Fruit fly (Drosophila melanogaster): ENCODE measurements around the gene CG6144.

Gene CG6144

DNA sequence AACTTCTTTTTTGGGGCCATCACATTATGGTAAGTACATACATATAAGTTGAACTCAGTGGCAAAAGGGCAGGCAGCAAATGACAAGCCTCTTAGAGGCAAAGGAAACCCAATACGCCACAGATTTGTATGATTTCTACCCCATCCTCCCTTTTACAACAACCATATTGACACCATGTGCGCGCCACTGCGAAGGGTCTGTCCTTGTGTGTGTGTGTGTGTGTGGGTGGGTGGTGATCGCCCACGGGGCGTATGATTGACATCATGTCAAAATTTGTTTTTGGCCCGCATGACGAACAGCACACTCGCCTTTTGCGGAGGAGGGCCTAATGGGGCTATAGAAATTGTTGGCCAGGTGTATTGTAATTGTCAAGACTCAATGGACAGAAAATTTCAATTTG is 11.1 kb downstream of the CG6144 start (continued):
- TF ChIP-seq Opbp (GFP tag; IDR thresholded peaks at IDR 0.05; ENCODE audit: partially characterized antibody): no peak
- TF ChIP-seq maf-S (GFP tag; optimal IDR thresholded peaks at IDR 0.05): no peak
- no peak for TF ChIP-seq CG3847 (GFP tag; IDR thresholded peaks at IDR 0.05)
- no peak for TF ChIP-seq Deaf1 (tag; optimal IDR thresholded peaks at IDR 0.05)
- TF ChIP-seq sc (optimal IDR thresholded peaks at IDR 0.05): no peak
- TF ChIP-seq sc (GFP tag; optimal IDR thresholded peaks at IDR 0.05): no peak
- TF ChIP-seq ttk (GFP tag; IDR thresholded peaks at IDR 0.05): no peak
- TF ChIP-seq klu (GFP tag; IDR thresholded peaks at IDR 0.05): no peak
- TF ChIP-seq Mrtf (GFP tag; IDR thresholded peaks at IDR 0.05): no peak
- no peak for TF ChIP-seq Nf-YA (GFP tag; IDR thresholded peaks at IDR 0.05)
- no peak for TF ChIP-seq bbx (GFP tag; IDR thresholded peaks at IDR 0.05; ENCODE audit: partially characterized antibody)
- TF ChIP-seq CG34422 (GFP tag; IDR thresholded peaks at IDR 0.05): no peak
- no peak for TF ChIP-seq CG9437 (GFP tag; optimal IDR thresholded peaks at IDR 0.05)
- TF ChIP-seq CG3995 (GFP tag; optimal IDR thresholded peaks at IDR 0.05): no peak
- no peak for TF ChIP-seq pros (GFP tag; optimal IDR thresholded peaks at IDR 0.05)
- TF ChIP-seq CoRest (tag; optimal IDR thresholded peaks at IDR 0.05): no peak
- no peak for TF ChIP-seq CG1603 (tag; optimal IDR thresholded peaks at IDR 0.05)
- TF ChIP-seq CG7963 (GFP tag; IDR thresholded peaks at IDR 0.05; ENCODE audit: partially characterized antibody): no peak
- TF ChIP-seq Sry-β (GFP tag; optimal IDR thresholded peaks at IDR 0.05): no peak
- TF ChIP-seq Chrac-16 (GFP tag; optimal IDR thresholded peaks at IDR 0.05): no peak
- TF ChIP-seq C15 (GFP tag; IDR thresholded peaks at IDR 0.05): no peak
- peak; percentile 15 for TF ChIP-seq CG12769 (tag; optimal IDR thresholded peaks at IDR 0.05)
- TF ChIP-seq chn (GFP tag; optimal IDR thresholded peaks at IDR 0.05): no peak
- TF ChIP-seq Usf (GFP tag; optimal IDR thresholded peaks at IDR 0.05): no peak
- peak; percentile 4 for TF ChIP-seq org-1 (GFP tag; optimal IDR thresholded peaks at IDR 0.05)
- TF ChIP-seq CG34376 (GFP tag; optimal IDR thresholded peaks at IDR 0.05): no peak
- TF ChIP-seq CG9876 (GFP tag; optimal IDR thresholded peaks at IDR 0.05): no peak
- no peak for TF ChIP-seq fd102C (GFP tag; optimal IDR thresholded peaks at IDR 0.05)
- peak; percentile 27 for TF ChIP-seq sd (tag; optimal IDR thresholded peaks at IDR 0.05)
- no peak for TF ChIP-seq Oli (tag; optimal IDR thresholded peaks at IDR 0.05)
- no peak for TF ChIP-seq Elba2 (GFP tag; optimal IDR thresholded peaks at IDR 0.05)
- no peak for TF ChIP-seq H15 (GFP tag; IDR thresholded peaks at IDR 0.05)
- TF ChIP-seq Dad (GFP tag; optimal IDR thresholded peaks at IDR 0.05): no peak
- TF ChIP-seq CG12299 (tag; optimal IDR thresholded peaks at IDR 0.05): no peak
- TF ChIP-seq Mad (GFP tag; optimal IDR thresholded peaks at IDR 0.05): no peak
- no peak for TF ChIP-seq slou (GFP tag; optimal IDR thresholded peaks at IDR 0.05)
- TF ChIP-seq MBD-R2 (GFP tag; IDR thresholded peaks at IDR 0.05): no peak
- TF ChIP-seq gt (GFP tag; IDR thresholded peaks at IDR 0.05): no peak
- TF ChIP-seq Trl (optimal IDR thresholded peaks at IDR 0.05): no peak
- no peak for TF ChIP-seq Trl (GFP tag; optimal IDR thresholded peaks at IDR 0.05)
- no peak for TF ChIP-seq Sry-δ (GFP tag; optimal IDR thresholded peaks at IDR 0.05)
- TF ChIP-seq CrebB (tag; optimal IDR thresholded peaks at IDR 0.05): no peak
- TF ChIP-seq CG4617 (GFP tag; optimal IDR thresholded peaks at IDR 0.05; ENCODE audit: borderline replicate concordance): no peak
- TF ChIP-seq nerfin-2 (GFP tag; IDR thresholded peaks at IDR 0.05; ENCODE audit: partially characterized antibody): no peak
- TF ChIP-seq CG7928 (GFP tag; optimal IDR thresholded peaks at IDR 0.05): no peak
- no peak for TF ChIP-seq CG11398 (GFP tag; optimal IDR thresholded peaks at IDR 0.05)
- TF ChIP-seq inv (GFP tag; IDR thresholded peaks at IDR 0.05; ENCODE audit: partially characterized antibody): no peak
- TF ChIP-seq CG4820 (GFP tag; optimal IDR thresholded peaks at IDR 0.05): no peak
- no peak for TF ChIP-seq luna (GFP tag; optimal IDR thresholded peaks at IDR 0.05)
- TF ChIP-seq Asciz (GFP tag; optimal IDR thresholded peaks at IDR 0.05): no peak
- TF ChIP-seq jumu (GFP tag; optimal IDR thresholded peaks at IDR 0.05): no peak
- no peak for TF ChIP-seq NC2β (GFP tag; optimal IDR thresholded peaks at IDR 0.05)
- no peak for TF ChIP-seq CG17186 (GFP tag; optimal IDR thresholded peaks at IDR 0.05)

Data from whole organism, embryonic.